Worm (Caenorhabditis elegans): ENCODE results near the gene F36D3.8.

DNA sequence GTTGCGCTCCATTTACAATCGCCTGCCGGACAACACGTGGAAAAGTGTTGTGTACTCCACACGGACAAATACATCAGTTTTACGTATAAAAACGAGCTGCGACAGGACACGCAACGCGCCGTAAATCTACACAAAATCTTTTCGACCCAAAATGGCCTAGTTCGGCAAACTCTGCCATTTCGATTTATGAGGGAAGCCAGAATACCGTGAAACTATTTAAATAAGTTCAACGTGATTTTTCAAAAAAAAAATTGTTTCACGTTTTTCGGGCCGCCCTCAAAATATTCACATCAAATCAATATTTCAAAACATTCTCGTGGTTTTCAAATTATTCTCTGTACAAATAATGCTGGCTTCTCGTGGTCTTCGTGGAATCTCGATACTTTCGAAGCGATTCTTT lies at the start of gene F36D3.8:
- no peak for TF ChIP-seq rpc-1 (optimal IDR thresholded peaks at IDR 0.05)
- no peak for TF ChIP-seq rpc-1 (tag; optimal IDR thresholded peaks at IDR 0.05)
- no peak for TF ChIP-seq ama-1 (optimal IDR thresholded peaks at IDR 0.05)
- TF ChIP-seq ama-1 (GFP tag; optimal IDR thresholded peaks at IDR 0.05), result no peak
- TF ChIP-seq sdz-38 (tag; optimal IDR thresholded peaks at IDR 0.05), result no peak
- TF ChIP-seq K11D2.4 (GFP tag; IDR thresholded peaks at IDR 0.05), result no peak
- TF ChIP-seq madf-6 (GFP tag; IDR thresholded peaks at IDR 0.05), result no peak
- no peak for TF ChIP-seq madf-8 (GFP tag; conservative IDR thresholded peaks at IDR 0.05)
- no peak for TF ChIP-seq ztf-3 (GFP tag; optimal IDR thresholded peaks at IDR 0.05)
- no peak for TF ChIP-seq B0336.3 (GFP tag; IDR thresholded peaks at IDR 0.05)
- no peak for TF ChIP-seq chd-7 (tag; optimal IDR thresholded peaks at IDR 0.05)
- no peak for TF ChIP-seq mcd-1 (GFP tag; IDR thresholded peaks at IDR 0.05)
- no peak for TF ChIP-seq unc-62 (GFP tag; optimal IDR thresholded peaks at IDR 0.05)
- no peak for TF ChIP-seq snpc-1.3 (tag; optimal IDR thresholded peaks at IDR 0.05; ENCODE audit: insufficient read depth)
- TF ChIP-seq rcor-1 (GFP tag; IDR thresholded peaks at IDR 0.05), result no peak

Data from whole organism, young adult.